Worm (Caenorhabditis elegans) whole organism, young adult: ENCODE data around the gene F36H12.3.
"Not testable (repeated sequence)": the region's sequence is repeated elsewhere in the genome, so short reads cannot be mapped to it uniquely, and the experiment has no call there.

ENCODE experiments used
- F55B11.4 ChIP-seq: sonication (generic microtip); optimal IDR thresholded peaks from 2 replicates; lab custom pipeline; 2016; ENCODE audit warnings: missing compliant biosample characterization, missing genetic modification characterization, borderline replicate concordance; ENCODE audit not compliant: insufficient read depth
- ama-1 ChIP-seq, 3 experiments: fragments of 150-350 bp in 1 of 3; sonication (generic microtip) in 2 of 3; optimal IDR thresholded peaks; 2 replicates each; lab custom pipeline; 2014 to 2018; ENCODE audit warnings: missing biosample characterization in 2 of 3, missing genetic modification characterization in 2 of 3, missing genetic modification reagents in 2 of 3
- attf-5 ChIP-seq: fragments of 200-800 bp; sonication (Bioruptor generic); optimal IDR thresholded peaks from 2 replicates; lab custom pipeline; 2018; ENCODE audit warnings: mild to moderate bottlenecking, missing genetic modification characterization, missing compliant biosample characterization
- dpl-1 ChIP-seq: fragments of 150-350 bp; optimal IDR thresholded peaks from 2 replicates; lab custom pipeline; 2014; ENCODE audit warnings: missing biosample characterization, missing genetic modification reagents, missing genetic modification characterization
- gei-17 ChIP-seq: fragments of 200-800 bp; sonication (Bioruptor generic); optimal IDR thresholded peaks from 2 replicates; lab custom pipeline; 2018; ENCODE audit warnings: mild to moderate bottlenecking, missing genetic modification characterization, missing compliant biosample characterization
- him-1 ChIP-seq: sonication (generic microtip); optimal IDR thresholded peaks from 2 replicates; lab custom pipeline; 2016; ENCODE audit warnings: missing genotype, missing genetic modification reagents, missing genetic modification characterization, missing compliant biosample characterization
- lir-1 ChIP-seq: fragments of 200-800 bp; sonication (Bioruptor generic); conservative IDR thresholded peaks from 2 replicates; pipeline ENCODE4 v1.3.6; 2022; ENCODE audit warnings: missing genetic modification reagents, missing genetic modification characterization, missing compliant biosample characterization
- mes-4 ChIP-seq: sonication (generic microtip); optimal IDR thresholded peaks from 2 replicates; lab custom pipeline; 2016; ENCODE audit warnings: missing genotype, missing genetic modification characterization, missing compliant biosample characterization

ce11 chrIV:5261786-5262185 lies 10.8 kb upstream of the F36H12.3 start:
- TF ChIP-seq him-1 (tag; lab: Kevin White, UChicago); ama-1 (optimal IDR thresholded peaks at IDR 0.05; lab: Kevin White, UChicago); ama-1 (GFP tag; optimal IDR thresholded peaks at IDR 0.05; lab: Kevin White, UChicago); dpl-1 (GFP tag; lab: Kevin White, UChicago); attf-5 (GFP tag; lab: Kevin White, UChicago); gei-17; lir-1; mes-4 (tag; lab: Kevin White, UChicago); F55B11.4 (tag; lab: Kevin White, UChicago): not testable (repeated sequence)
